Fruit fly (Drosophila melanogaster): ENCODE results near the gene dpr16.

Gene dpr16

DNA sequence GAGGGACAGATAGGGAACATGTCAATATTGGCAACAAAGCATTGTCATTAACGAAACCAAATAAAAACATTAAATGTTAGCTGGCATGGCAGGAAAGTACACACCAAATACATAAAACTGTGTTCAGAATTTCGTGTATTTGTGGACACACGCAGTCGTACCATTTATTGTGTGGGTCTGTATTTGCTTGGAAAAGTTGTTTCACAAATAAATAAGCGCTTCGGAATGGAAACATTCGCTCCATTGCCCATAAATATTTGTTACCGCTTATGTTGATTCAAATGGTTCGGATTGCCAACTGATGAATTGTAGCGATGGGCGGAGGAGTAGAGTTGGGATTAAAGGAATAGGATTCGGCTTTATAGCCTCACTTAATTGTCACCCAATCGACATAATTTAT lies 42.7 kb upstream of the dpr16 start (continued):
- TF ChIP-seq CG6683 (GFP tag; optimal IDR thresholded peaks at IDR 0.05) (peak; percentile 85), chn (GFP tag; optimal IDR thresholded peaks at IDR 0.05) (peak; percentile 54), Ets65A (GFP tag) (peak; percentile 23), CG10979 (tag; optimal IDR thresholded peaks at IDR 0.05) (peak; percentile 77), Antp (GFP tag; optimal IDR thresholded peaks at IDR 0.05) (peak; percentile 64), YL-1 (GFP tag; optimal IDR thresholded peaks at IDR 0.05) (peak; percentile 91), CG13123 (GFP tag; optimal IDR thresholded peaks at IDR 0.05) (peak; percentile 88), ash1 (GFP tag; optimal IDR thresholded peaks at IDR 0.05) (peak; percentile 72), CG4404 (GFP tag; IDR thresholded peaks at IDR 0.05) (no peak), CG14014 (GFP tag; IDR thresholded peaks at IDR 0.05) (peak; percentile 80; the same call in 1 of the 2 replicates), peb (GFP tag; IDR thresholded peaks at IDR 0.05) (peak; percentile 35; the same call in 1 of the 2 replicates), B-H2 (GFP tag; optimal IDR thresholded peaks at IDR 0.05) (peak; percentile 85), CG5245 (GFP tag; optimal IDR thresholded peaks at IDR 0.05) (peak; percentile 56), Max (GFP tag; optimal IDR thresholded peaks at IDR 0.05) (peak; percentile 68), wek (GFP tag; optimal IDR thresholded peaks at IDR 0.05) (peak; percentile 88), CG7963 (GFP tag; IDR thresholded peaks at IDR 0.05; ENCODE audit: partially characterized antibody) (no peak), bcd (GFP tag; optimal IDR thresholded peaks at IDR 0.05) (peak; percentile 81), CG7271 (tag; optimal IDR thresholded peaks at IDR 0.05) (peak; percentile 91), CG11085 (GFP tag; IDR thresholded peaks at IDR 0.05) (peak; percentile 36; the same call in 1 of the 2 replicates), h (optimal IDR thresholded peaks at IDR 0.05) (no peak), sc (optimal IDR thresholded peaks at IDR 0.05) (no peak), sc (GFP tag; optimal IDR thresholded peaks at IDR 0.05) (peak; percentile 95), trh (GFP tag; optimal IDR thresholded peaks at IDR 0.05) (peak; percentile 79), CG8388 (GFP tag; optimal IDR thresholded peaks at IDR 0.05) (peak; percentile 42), fru (optimal IDR thresholded peaks at IDR 0.05) (no peak), seq (GFP tag; IDR thresholded peaks at IDR 0.05) (peak; percentile 65), tx (GFP tag; optimal IDR thresholded peaks at IDR 0.05) (peak; percentile 63), br (optimal IDR thresholded peaks at IDR 0.05) (no peak), Hr3 (GFP tag; optimal IDR thresholded peaks at IDR 0.05) (peak; percentile 32), oc (tag; optimal IDR thresholded peaks at IDR 0.05) (peak; percentile 88), usp (GFP tag; optimal IDR thresholded peaks at IDR 0.05) (no peak), CG15269 (tag; optimal IDR thresholded peaks at IDR 0.05) (peak; percentile 76), Dip3 (GFP tag; optimal IDR thresholded peaks at IDR 0.05) (peak; percentile 41), CG10366 (GFP tag; IDR thresholded peaks at IDR 0.05) (peak; percentile 25; the same call in 1 of the 2 replicates), Dad (GFP tag; optimal IDR thresholded peaks at IDR 0.05) (peak; percentile 81), pho (GFP tag; optimal IDR thresholded peaks at IDR 0.05) (peak; percentile 82), CG42726 (GFP tag; IDR thresholded peaks at IDR 0.05; ENCODE audit: partially characterized antibody) (no peak), shn (GFP tag; optimal IDR thresholded peaks at IDR 0.05) (peak; percentile 75), hbn (GFP tag; IDR thresholded peaks at IDR 0.05; ENCODE audit: partially characterized antibody) (no peak), cas (GFP tag; IDR thresholded peaks at IDR 0.05) (peak; percentile 27; the same call in 1 of the 2 replicates), lov (optimal IDR thresholded peaks at IDR 0.05) (no peak), lov (GFP tag; IDR thresholded peaks at IDR 0.05) (peak; percentile 88; the same call in 2 of the 3 replicates), klu (GFP tag; IDR thresholded peaks at IDR 0.05) (0 out of 2 replicates have a peak, but pooled peaks have one; percentile 18), CG7745 (tag; optimal IDR thresholded peaks at IDR 0.05) (peak; percentile 96), Oli (tag; optimal IDR thresholded peaks at IDR 0.05) (peak; percentile 74), CG9609 (GFP tag; optimal IDR thresholded peaks at IDR 0.05) (peak; percentile 73), en (GFP tag; optimal IDR thresholded peaks at IDR 0.05) (peak; percentile 81), CG30403 (GFP tag; optimal IDR thresholded peaks at IDR 0.05) (peak; percentile 58), CG15011 (GFP tag; optimal IDR thresholded peaks at IDR 0.05) (peak; percentile 92), MESR4 (GFP tag; optimal IDR thresholded peaks at IDR 0.05) (peak; percentile 48), ssp (GFP tag; IDR thresholded peaks at IDR 0.05) (no peak), CG15073 (GFP tag; optimal IDR thresholded peaks at IDR 0.05) (peak; percentile 26), CG10565 (GFP tag; optimal IDR thresholded peaks at IDR 0.05) (peak; percentile 2)

All from whole organism, embryonic.